Fruit fly (Drosophila melanogaster) whole organism: ENCODE results near the gene PXo.

Experiments
- CG8478 ChIP-seq: fragments of >200 bp; optimal IDR thresholded peaks from 2 replicates; lab custom pipeline; 2018; ENCODE audit warnings: inconsistent platforms
- Dll ChIP-seq: fragments of >200 bp; optimal IDR thresholded peaks from 2 replicates; lab custom pipeline; 2017
- EcR ChIP-seq, 2 experiments: fragments of >200 bp; optimal IDR thresholded peaks; 2 replicates each; lab custom pipeline; 2017; ENCODE audit warnings: missing biosample characterization in 2 of 2, missing genetic modification characterization in 2 of 2, missing genetic modification reagents in 2 of 2
- pan ChIP-seq: fragments of >200 bp; optimal IDR thresholded peaks from 2 replicates; lab custom pipeline; 2017
- psq ChIP-seq: fragments of >200 bp; optimal IDR thresholded peaks from 2 replicates; lab custom pipeline; 2017
- usp ChIP-seq: fragments of >200 bp; optimal IDR thresholded peaks from 2 replicates; lab custom pipeline; 2017; ENCODE audit warnings: missing biosample characterization, missing genetic modification characterization, mixed read lengths

- TF ChIP-seq usp (GFP tag; lab: Kevin White, UChicago) (no peak), EcR (GFP tag; optimal IDR thresholded peaks at IDR 0.05; lab: Kevin White, UChicago) (no peak), CG8478 (lab: Kevin White, UChicago) (no peak), Dll (lab: Kevin White, UChicago) (no peak), psq (lab: Kevin White, UChicago) (no peak), pan (lab: Kevin White, UChicago) (no peak)
Observed at dm6 chr3L:5950467-5950866, 29.4 kb upstream of the PXo start, which contains the start of gene Egfrap.
